Fruit fly (Drosophila melanogaster) whole organism, pupa: ENCODE measurements around the gene CG32668.

Experiments used
- CG10348 ChIP-seq: fragments of 200-800 bp; sonication (Bioruptor generic); IDR thresholded peaks from 2 replicates; pipeline ENCODE4 v1.3.6; 2022; ENCODE audit warnings: missing biosample characterization, missing genetic modification characterization
- CG12605 ChIP-seq: fragments of 200-800 bp; sonication (Bioruptor generic); IDR thresholded peaks from 2 replicates; pipeline ENCODE4 v1.3.6; 2022; ENCODE audit warnings: missing biosample characterization, missing genetic modification characterization
- CG13204 ChIP-seq: fragments of 200-800 bp; sonication (Bioruptor generic); optimal IDR thresholded peaks from 2 replicates; lab custom pipeline; 2018; ENCODE audit warnings: missing biosample characterization, mild to moderate bottlenecking, missing genetic modification characterization, moderate library complexity
- CG14655 ChIP-seq: fragments of 200-800 bp; sonication (Bioruptor generic); optimal IDR thresholded peaks from 3 replicates; lab custom pipeline; 2017; ENCODE audit warnings: mild to moderate bottlenecking, missing biosample characterization, missing genetic modification reagents, missing genetic modification characterization
- CG15710 ChIP-seq: fragments of 200-800 bp; sonication (Bioruptor generic); optimal IDR thresholded peaks from 2 replicates; lab custom pipeline; 2018; ENCODE audit warnings: missing biosample characterization, mild to moderate bottlenecking, missing genetic modification characterization, moderate library complexity
- CG17806 ChIP-seq: fragments of 200-800 bp; sonication (Bioruptor generic); optimal IDR thresholded peaks from 2 replicates; lab custom pipeline; 2018; ENCODE audit warnings: missing biosample characterization, mild to moderate bottlenecking, missing genetic modification characterization, moderate library complexity
- CG32121 ChIP-seq: fragments of 200-800 bp; sonication (Bioruptor generic); IDR thresholded peaks from 2 replicates; pipeline ENCODE4 v1.3.6; 2022; ENCODE audit warnings: missing biosample characterization, missing genetic modification characterization
- CG34367 ChIP-seq: fragments of 200-800 bp; sonication (Bioruptor generic); optimal IDR thresholded peaks from 2 replicates; lab custom pipeline; 2018; ENCODE audit warnings: missing biosample characterization, mild to moderate bottlenecking, missing genetic modification characterization
- CG4496 ChIP-seq: fragments of 200-800 bp; sonication (Bioruptor generic); IDR thresholded peaks from 3 replicates; pipeline ENCODE4 v1.3.6; 2022; ENCODE audit warnings: missing biosample characterization, missing genetic modification characterization
- CG8159 ChIP-seq: fragments of 200-800 bp; sonication (Bioruptor generic); optimal IDR thresholded peaks from 3 replicates; lab custom pipeline; 2018; ENCODE audit warnings: missing biosample characterization, mild to moderate bottlenecking, missing genetic modification characterization, moderate library complexity
- CG8301 ChIP-seq: fragments of 200-800 bp; sonication (Bioruptor generic); optimal IDR thresholded peaks from 2 replicates; lab custom pipeline; 2018; ENCODE audit warnings: missing biosample characterization, mild to moderate bottlenecking, missing genetic modification characterization
- CG9948 ChIP-seq: fragments of 200-800 bp; sonication (Bioruptor generic); optimal IDR thresholded peaks from 2 replicates; lab custom pipeline; 2018; ENCODE audit warnings: missing biosample characterization, mild to moderate bottlenecking, missing genetic modification characterization, moderate library complexity
- D1 ChIP-seq: fragments of 200-800 bp; sonication (Bioruptor generic); optimal IDR thresholded peaks from 2 replicates; lab custom pipeline; 2018; ENCODE audit warnings: missing biosample characterization, mild to moderate bottlenecking, missing genetic modification characterization, moderate library complexity
- EcR ChIP-seq: fragments of 200-800 bp; sonication (Bioruptor generic); optimal IDR thresholded peaks from 3 replicates; lab custom pipeline; 2019; ENCODE audit warnings: missing biosample characterization, missing genetic modification characterization, mild to moderate bottlenecking, moderate library complexity, missing genetic modification reagents
- Ets98B ChIP-seq: fragments of 200-800 bp; sonication (Bioruptor generic); IDR thresholded peaks from 2 replicates; pipeline ENCODE4 v1.3.6; 2022; ENCODE audit warnings: missing biosample characterization, missing genetic modification characterization
- Pif1A ChIP-seq: fragments of 200-800 bp; sonication (Bioruptor generic); optimal IDR thresholded peaks from 3 replicates; lab custom pipeline; 2016; ENCODE audit warnings: missing biosample characterization, missing genetic modification characterization
- Pif1B ChIP-seq: fragments of 200-800 bp; sonication (Bioruptor generic); optimal IDR thresholded peaks from 3 replicates; lab custom pipeline; 2016; ENCODE audit warnings: missing biosample characterization, missing genetic modification characterization
- Snoo ChIP-seq: fragments of 200-800 bp; sonication (Bioruptor generic); optimal IDR thresholded peaks from 3 replicates; lab custom pipeline; 2017; ENCODE audit warnings: missing biosample characterization, mild to moderate bottlenecking, missing genetic modification characterization, inconsistent platforms
- fd96Ca ChIP-seq: fragments of 200-800 bp; sonication (Bioruptor generic); IDR thresholded peaks from 3 replicates; pipeline ENCODE4 v1.3.6; 2022; ENCODE audit warnings: missing biosample characterization, missing genetic modification characterization
- gl ChIP-seq: fragments of 200-800 bp; sonication (Bioruptor generic); optimal IDR thresholded peaks from 2 replicates; lab custom pipeline; 2018; ENCODE audit warnings: missing biosample characterization, mild to moderate bottlenecking, missing genetic modification characterization
- rn ChIP-seq: fragments of 200-800 bp; sonication (Bioruptor generic); IDR thresholded peaks from 2 replicates; pipeline ENCODE4 v1.3.6; 2022; ENCODE audit warnings: missing biosample characterization, missing genetic modification characterization

The CG32668 gene

DNA sequence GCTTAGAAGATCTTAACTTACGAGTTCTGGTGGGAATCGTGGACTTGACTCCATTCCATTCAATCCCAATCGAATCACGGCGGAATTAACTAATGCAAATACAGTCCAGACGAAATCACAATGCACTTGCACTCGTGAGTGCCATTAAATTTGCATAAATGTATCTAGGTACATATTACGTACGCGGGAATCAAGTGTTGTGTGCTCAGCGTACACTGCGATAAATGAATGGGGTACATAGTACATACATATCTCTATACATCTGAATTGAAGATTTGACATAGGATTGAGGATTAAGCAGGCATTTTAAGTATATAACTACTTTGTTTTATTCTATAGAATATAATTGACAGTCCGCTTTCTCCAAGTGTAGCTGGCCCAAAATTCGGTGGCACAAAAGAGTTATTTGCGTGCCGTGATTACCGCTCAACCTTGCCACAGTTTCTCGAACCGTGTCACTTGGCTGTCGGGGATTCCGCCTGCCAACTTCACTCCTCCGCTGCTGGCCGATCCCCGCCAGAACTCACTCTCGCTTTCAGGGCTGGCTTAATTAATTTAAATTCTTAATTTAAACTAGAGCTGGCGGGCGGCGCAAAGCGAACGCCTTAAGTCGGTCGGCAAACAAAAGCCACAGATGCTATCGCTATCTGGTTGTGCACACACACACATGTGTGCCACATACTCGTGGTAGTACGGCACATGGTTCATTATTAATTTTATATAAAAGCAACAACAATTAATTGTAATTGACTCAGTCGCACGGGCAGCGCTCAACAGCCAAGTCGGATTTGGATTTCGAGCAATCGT, 17.6 kb downstream of the CG32668 start, which contains the start of the genes CG15199 and CG15202:
Gene CG15199 (minus strand): TSS at position 51 of the 807 bp plus-strand sequence.
Gene CG15202 (plus strand): TSS at position 757 of the 807 bp plus-strand sequence.
- peak; percentile 53 for TF ChIP-seq Snoo (tag; lab: Kevin White, UChicago)
- TF ChIP-seq Pif1A = no peak
- TF ChIP-seq CG8301 (tag; lab: Kevin White, UChicago) = no peak
- TF ChIP-seq, all 21 proteins: peak for 1

DNA sequence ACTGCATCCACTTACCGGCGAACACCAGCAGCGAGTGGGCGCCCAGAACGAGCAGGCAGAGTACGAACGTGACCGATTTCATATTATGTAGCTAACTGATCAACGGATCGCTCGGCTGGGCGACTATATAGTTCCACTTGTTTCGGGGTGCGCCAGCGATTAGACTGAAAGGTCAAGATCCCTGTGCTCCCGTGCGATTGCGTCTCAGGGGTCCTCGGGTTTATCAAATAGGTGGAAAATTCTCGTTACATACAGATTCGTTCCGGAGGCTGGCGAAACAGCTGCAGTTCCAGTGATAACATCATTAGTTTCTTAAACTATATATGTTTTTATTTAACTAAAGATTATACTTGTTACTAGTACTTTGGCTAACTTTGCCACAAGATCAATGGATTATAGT, 19.4 kb downstream of the CG32668 start, which contains the start of gene ssp7:
Gene ssp7 (minus strand): TSS at position 101 of the 400 bp plus-strand sequence.
- TF ChIP-seq CG17806 (tag; lab: Kevin White, UChicago) (no peak), gl (tag; lab: Kevin White, UChicago) (no peak), Snoo (tag; lab: Kevin White, UChicago) (no peak), rn (no peak), CG34367 (tag; lab: Kevin White, UChicago) (no peak), CG9948 (tag; lab: Kevin White, UChicago) (no peak), Pif1A (no peak), CG4496 (no peak), Pif1B (GFP tag; lab: Kevin White, UChicago) (no peak), EcR (GFP tag; lab: Kevin White, UChicago) (no peak), CG14655 (GFP tag; lab: Kevin White, UChicago) (no peak), CG15710 (no peak), CG13204 (GFP tag; lab: Kevin White, UChicago) (no peak), CG10348 (GFP tag; lab: Robert Waterston, UW) (no peak), Ets98B (no peak)
- TF ChIP-seq, all 21 proteins: peak for 0

DNA sequence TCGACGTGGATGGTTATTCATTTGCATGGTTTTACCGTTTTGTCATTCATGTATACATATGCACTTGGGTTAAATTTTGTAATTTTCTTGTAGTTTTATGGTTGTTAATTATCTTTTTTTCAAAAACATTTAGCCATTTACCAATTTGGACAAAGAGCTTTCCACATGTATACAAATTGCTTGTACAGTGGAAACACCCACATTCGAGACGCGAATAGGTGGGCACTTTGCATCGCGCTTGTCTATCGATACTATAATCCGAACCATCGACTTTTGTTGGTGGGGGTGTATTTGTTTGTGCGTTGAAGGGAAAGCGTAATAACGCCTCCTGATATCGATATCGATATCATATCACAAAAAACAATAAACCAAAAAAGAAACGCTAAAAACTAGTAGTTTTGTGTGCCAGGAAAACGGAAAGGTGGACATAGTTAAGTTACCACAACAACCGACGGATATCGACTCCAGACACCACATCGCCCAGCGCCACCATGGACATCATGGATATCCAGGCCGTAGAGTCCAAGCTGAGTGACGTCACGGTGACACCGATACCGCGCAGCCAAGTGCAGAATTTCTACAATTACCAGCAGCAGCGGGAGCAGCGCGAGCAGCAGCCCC, 21.9 kb downstream of the CG32668 start, which contains the start of gene CDK2AP1:
Gene CDK2AP1 (plus strand): TSS at position 294 of the 621 bp plus-strand sequence.
- TF ChIP-seq CG8159 (tag; lab: Kevin White, UChicago) = peak; percentile 0
- TF ChIP-seq Pif1B (GFP tag; lab: Kevin White, UChicago) = no peak
- TF ChIP-seq fd96Ca = 0 out of 3 replicates have a peak, but pooled peaks have one; percentile 25
- no peak for TF ChIP-seq D1 (tag; lab: Kevin White, UChicago)
- TF ChIP-seq CG32121 (GFP tag; lab: Robert Waterston, UW) = 0 out of 2 replicates have a peak, but pooled peaks have one; percentile 15
- peak; percentile 37; the same call in 1 of the 3 replicates for TF ChIP-seq CG4496
- TF ChIP-seq CG15710 = no peak
- peak; percentile 1 for TF ChIP-seq CG17806 (tag; lab: Kevin White, UChicago)

DNA sequence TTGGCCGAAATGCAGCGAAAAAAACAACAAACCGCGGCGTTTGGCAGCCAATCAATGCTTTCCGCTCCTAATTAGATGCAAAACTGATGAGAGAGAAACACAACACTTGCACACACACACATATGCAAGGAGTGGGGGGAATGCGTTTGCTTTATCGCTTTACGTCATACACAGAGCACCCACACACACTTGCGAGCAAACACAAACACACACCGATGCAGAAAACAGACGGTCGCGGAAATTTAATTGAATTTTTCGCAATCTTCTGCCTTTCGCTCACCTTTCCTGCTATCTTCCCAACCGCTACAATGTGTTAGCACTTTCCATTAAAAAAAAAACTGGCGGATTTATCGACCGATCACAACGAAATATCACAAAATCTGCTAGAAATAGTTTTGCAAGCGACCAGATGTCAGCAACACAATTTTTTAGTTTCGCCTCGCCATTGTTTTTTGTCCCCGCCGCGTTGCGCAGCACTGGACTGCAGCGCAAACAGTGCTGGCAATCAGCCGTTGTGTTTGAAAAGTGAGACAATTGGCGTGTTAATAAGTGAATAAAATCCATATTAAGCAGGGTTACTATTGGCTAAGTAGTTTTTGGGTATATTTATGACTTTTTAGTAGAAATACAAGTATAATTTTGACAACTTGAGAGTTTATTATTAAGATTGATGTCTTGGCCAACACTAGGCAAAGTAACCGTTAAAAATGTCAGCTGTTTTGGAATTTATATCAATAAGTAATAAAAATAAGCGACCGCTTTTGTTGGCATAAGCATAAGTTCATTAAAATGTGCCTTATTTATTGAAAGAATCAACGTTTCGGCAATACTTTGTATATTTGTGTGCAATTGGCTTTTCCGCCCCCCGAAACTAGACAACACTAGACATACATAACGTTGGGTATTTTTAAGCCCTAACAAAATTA, 22.7 kb downstream of the CG32668 start, which contains the start of gene Klp10A:
Gene Klp10A (minus strand): TSS at position 532 of the 926 bp plus-strand sequence.
- TF ChIP-seq CG17806 (tag; lab: Kevin White, UChicago) (no peak), CG15710 (peak; percentile 22)

DNA sequence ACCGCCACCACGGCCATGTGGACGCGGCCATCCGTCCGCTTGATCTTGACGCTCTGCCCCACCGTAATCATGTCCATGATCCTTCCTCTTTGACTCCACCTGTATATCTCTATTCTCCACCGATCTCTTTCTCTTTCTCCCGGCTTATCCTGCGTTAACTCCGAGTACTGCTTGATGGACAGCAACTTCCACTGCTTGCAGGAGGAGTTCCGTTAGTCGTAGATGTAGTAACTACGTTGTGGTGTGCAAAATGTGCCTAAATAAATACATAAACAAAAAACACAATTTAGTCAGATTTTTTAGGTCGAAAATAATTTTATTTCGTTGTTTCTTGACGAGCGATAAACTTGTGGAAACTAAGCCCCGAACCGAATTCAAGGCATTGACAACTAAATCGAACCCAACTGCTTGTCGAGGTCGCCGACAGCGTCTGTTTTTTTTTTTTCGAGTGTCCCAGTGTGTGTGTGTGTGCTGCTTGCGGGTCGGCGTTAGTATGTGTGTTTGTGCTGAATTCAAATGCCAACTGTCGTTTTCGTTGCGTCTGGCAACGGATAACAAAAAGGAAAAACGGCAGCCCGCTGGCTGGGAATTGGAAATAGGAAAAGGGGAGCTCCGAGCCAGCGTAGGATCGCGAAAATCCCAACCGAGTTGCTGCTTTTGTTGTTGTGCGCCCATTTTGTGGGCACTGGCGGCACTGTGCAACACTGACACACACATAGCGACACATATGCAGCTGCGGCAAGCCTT, 23.5 kb downstream of the CG32668 start:
- no peak for TF ChIP-seq Snoo (tag; lab: Kevin White, UChicago)
- TF ChIP-seq rn = no peak
- TF ChIP-seq CG12605 = no peak
- TF ChIP-seq CG34367 (tag; lab: Kevin White, UChicago) = no peak
- no peak for TF ChIP-seq CG13204 (GFP tag; lab: Kevin White, UChicago)
- TF ChIP-seq EcR (GFP tag; lab: Kevin White, UChicago) = peak; percentile 15
- TF ChIP-seq Pif1A = no peak

dm6 chrX:11132312-11132711, 27.2 kb downstream of the CG32668 start, which contains the start of gene CG44385:
Gene CG44385 (minus strand): TSS chrX:11132412.
- TF ChIP-seq CG10348 (GFP tag; lab: Robert Waterston, UW) (no peak), Ets98B (no peak), CG8159 (tag; lab: Kevin White, UChicago) (no peak), EcR (GFP tag; lab: Kevin White, UChicago) (no peak), CG13204 (GFP tag; lab: Kevin White, UChicago) (no peak), D1 (tag; lab: Kevin White, UChicago) (no peak), Snoo (tag; lab: Kevin White, UChicago) (no peak), CG17806 (tag; lab: Kevin White, UChicago) (no peak), Pif1B (GFP tag; lab: Kevin White, UChicago) (no peak), CG12605 (no peak), CG15710 (no peak), rn (no peak), CG32121 (GFP tag; lab: Robert Waterston, UW) (no peak), CG9948 (tag; lab: Kevin White, UChicago) (no peak), CG14655 (GFP tag; lab: Kevin White, UChicago) (no peak), CG4496 (no peak), CG8301 (tag; lab: Kevin White, UChicago) (no peak), CG34367 (tag; lab: Kevin White, UChicago) (no peak), fd96Ca (no peak), Pif1A (no peak)
